Worm (Caenorhabditis elegans) whole organism, L3 larva: ENCODE measurements around the gene tbx-35.

ENCODE experiments used
- R02D3.7 ChIP-seq: fragments of 150-350 bp; optimal IDR thresholded peaks from 2 replicates; lab custom pipeline; 2014; ENCODE audit warnings: missing biosample characterization, missing genetic modification characterization
- aly-2 ChIP-seq: fragments of 150-350 bp; optimal IDR thresholded peaks from 2 replicates; lab custom pipeline; 2014; ENCODE audit warnings: missing biosample characterization, missing genetic modification characterization
- ceh-28 ChIP-seq: fragments of 150-350 bp; optimal IDR thresholded peaks from 2 replicates; lab custom pipeline; 2014; ENCODE audit warnings: missing biosample characterization, missing genetic modification reagents, missing genetic modification characterization
- elt-3 ChIP-seq, 3 experiments: fragments of 150-350 bp in 1 of 3; sonication (generic microtip) in 2 of 3; optimal IDR thresholded peaks; 2 replicates in 2 of 3; 4 replicates in 1 of 3; lab custom pipeline; 2014 to 2017; ENCODE audit warnings: missing biosample characterization in 3 of 3, missing genetic modification characterization in 3 of 3
- fos-1 ChIP-seq: fragments of 150-350 bp; optimal IDR thresholded peaks from 2 replicates; lab custom pipeline; 2014; ENCODE audit warnings: missing biosample characterization, missing genetic modification characterization
- lin-15B ChIP-seq: fragments of 150-350 bp; optimal IDR thresholded peaks from 2 replicates; lab custom pipeline; 2014; ENCODE audit warnings: missing biosample characterization, missing genetic modification characterization
- lsy-12 ChIP-seq: sonication (generic microtip); optimal IDR thresholded peaks from 2 replicates; lab custom pipeline; 2016; ENCODE audit warnings: mild to moderate bottlenecking, missing genetic modification characterization, missing compliant biosample characterization
- nfya-1 ChIP-seq: sonication (generic microtip); optimal IDR thresholded peaks from 2 replicates; lab custom pipeline; 2017; ENCODE audit warnings: missing genetic modification characterization, mild to moderate bottlenecking, missing compliant biosample characterization, antibody characterized with exemption, moderate library complexity; ENCODE audit not compliant: insufficient read depth
- nhr-237 ChIP-seq: fragments of 150-350 bp; optimal IDR thresholded peaks from 2 replicates; lab custom pipeline; 2014; ENCODE audit warnings: missing biosample characterization, missing genetic modification characterization
- nhr-43 ChIP-seq: sonication (generic microtip); optimal IDR thresholded peaks from 2 replicates; lab custom pipeline; 2016; ENCODE audit warnings: mild to moderate bottlenecking, missing genetic modification characterization, missing compliant biosample characterization; ENCODE audit not compliant: poor library complexity, severe bottlenecking
- pha-4 ChIP-seq: fragments of 150-350 bp; optimal IDR thresholded peaks from 2 replicates; lab custom pipeline; 2014; ENCODE audit warnings: missing biosample characterization, missing genetic modification reagents, missing genetic modification characterization
- pqm-1 ChIP-seq: fragments of 150-350 bp; optimal IDR thresholded peaks from 2 replicates; lab custom pipeline; 2017; ENCODE audit warnings: missing biosample characterization, missing genetic modification characterization, inconsistent platforms

- TF ChIP-seq nhr-237 (tag; lab: Kevin White, UChicago) = no peak
- TF ChIP-seq R02D3.7 = no peak
- no peak for TF ChIP-seq ceh-28 (tag; lab: Kevin White, UChicago)
- no peak for TF ChIP-seq pqm-1 (tag; lab: Kevin White, UChicago)
- TF ChIP-seq lsy-12 = no peak
- TF ChIP-seq aly-2 (tag; lab: Kevin White, UChicago) = no peak
- TF ChIP-seq pha-4 = no peak
- no peak for TF ChIP-seq nfya-1 (tag; lab: Kevin White, UChicago)
- no peak for TF ChIP-seq fos-1 (tag; lab: Kevin White, UChicago)
- no peak for TF ChIP-seq lin-15B (tag; lab: Kevin White, UChicago)
- TF ChIP-seq elt-3 (tag; optimal IDR thresholded peaks at IDR 0.05; lab: Kevin White, UChicago) = no peak
- TF ChIP-seq nhr-43 (tag; lab: Kevin White, UChicago) = no peak
These were observed 43.2 kb downstream of the tbx-35 start, which contains the start of gene cal-8 for ce11 chrII:5481982-5482381.
